Fruit fly (Drosophila melanogaster): ENCODE data around the gene CG11760.

Gene CG11760

DNA sequence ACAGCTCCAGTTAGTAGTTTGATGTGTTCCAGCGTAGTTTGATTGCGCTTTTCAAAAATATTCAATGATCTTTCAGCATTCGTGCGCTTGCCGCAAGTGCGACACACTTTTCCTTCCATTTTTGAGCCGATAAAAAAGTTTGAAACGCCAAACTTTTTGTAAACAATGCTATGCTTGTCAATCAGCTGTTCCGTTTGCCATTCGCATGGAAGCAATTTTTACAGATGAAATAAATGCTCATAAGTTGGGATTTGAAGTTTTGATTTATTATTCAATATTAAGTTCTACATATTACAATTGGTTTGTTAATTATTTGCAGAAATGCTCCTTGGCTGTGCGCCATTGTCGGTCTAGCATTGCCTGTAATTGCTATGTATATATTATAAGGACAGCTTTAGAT, 10.5 kb downstream of the CG11760 start, which contains the start of gene ranshi:
Gene ranshi (minus strand): TSS at position 152 of the 400 bp plus-strand sequence.
- no peak for TF ChIP-seq CG31365 (tag; optimal IDR thresholded peaks at IDR 0.05)
- peak; percentile 11; the same call in 1 of the 3 replicates for TF ChIP-seq row (GFP tag; IDR thresholded peaks at IDR 0.05)
- no peak for TF ChIP-seq unc-4 (GFP tag; IDR thresholded peaks at IDR 0.05; ENCODE audit: partially characterized antibody)
- peak; percentile 28 for TF ChIP-seq Med (GFP tag)
- peak; percentile 15 for TF ChIP-seq pzg (GFP tag; optimal IDR thresholded peaks at IDR 0.05)
- peak in 1 of 2 experiments; percentile 79 for TF ChIP-seq crp (GFP tag; optimal IDR thresholded peaks at IDR 0.05)
- 0 out of 3 replicates have a peak, but pooled peaks have one; percentile 16 for TF ChIP-seq CG34224 (GFP tag; IDR thresholded peaks at IDR 0.05; ENCODE audit: partially characterized antibody)
- TF ChIP-seq ase (GFP tag; IDR thresholded peaks at IDR 0.05) = no peak
- TF ChIP-seq MBD-R2 (GFP tag; IDR thresholded peaks at IDR 0.05) = peak; percentile 77

DNA sequence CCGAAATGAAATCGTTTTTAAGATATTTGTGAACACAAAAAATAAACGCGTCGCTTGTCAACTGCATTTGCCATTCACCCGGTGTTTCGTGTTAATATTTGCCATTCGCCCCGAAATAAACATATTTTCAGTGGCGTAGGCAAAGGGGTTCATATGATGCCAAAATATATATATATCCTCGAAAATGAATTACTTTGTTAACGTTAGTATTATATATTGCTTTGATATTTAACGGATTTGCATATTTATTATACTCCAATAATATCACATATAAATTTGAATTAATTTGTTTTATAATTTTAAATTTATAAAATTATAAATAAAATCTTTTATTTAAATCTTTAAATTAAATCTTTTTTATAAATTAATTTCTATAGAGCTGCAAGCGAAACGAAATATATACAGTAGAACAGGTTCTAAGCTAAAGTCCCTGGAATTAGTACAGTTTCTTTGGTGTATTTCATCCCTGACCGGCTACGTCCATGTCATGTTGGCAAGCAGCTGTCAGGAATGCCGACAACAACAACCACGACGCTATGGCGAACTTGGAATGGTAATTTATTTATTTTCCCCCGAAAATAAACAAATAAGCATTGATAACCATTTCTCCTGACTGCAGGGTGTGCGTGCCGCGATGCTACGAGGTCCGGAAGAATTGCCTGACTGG, 12.7 kb downstream of the CG11760 start, which contains the start of the genes M1BP and CG8202:
Gene M1BP (minus strand): TSS at position 102 of the 667 bp plus-strand sequence.
Gene CG8202 (plus strand): TSS at position 495 of the 667 bp plus-strand sequence.
- peak; percentile 84 for TF ChIP-seq Blimp-1 (GFP tag; optimal IDR thresholded peaks at IDR 0.05)
- TF ChIP-seq seq (GFP tag; IDR thresholded peaks at IDR 0.05) = peak; percentile 65; the same call in 1 of the 2 replicates
- TF ChIP-seq jigr1 (GFP tag; IDR thresholded peaks at IDR 0.05) = 0 out of 3 replicates have a peak, but pooled peaks have one; percentile 42
- TF ChIP-seq CG11560 (tag; IDR thresholded peaks at IDR 0.05) = peak; percentile 64; the same call in 1 of the 3 replicates
- no peak for TF ChIP-seq CG12071 (GFP tag; optimal IDR thresholded peaks at IDR 0.05)
- TF ChIP-seq CG13287 (GFP tag; IDR thresholded peaks at IDR 0.05; ENCODE audit: partially characterized antibody) = no peak
- TF ChIP-seq Side (GFP tag; optimal IDR thresholded peaks at IDR 0.05) = peak; percentile 32
- TF ChIP-seq CG2889 (GFP tag; IDR thresholded peaks at IDR 0.05) = peak; percentile 55; the same call in 1 of the 3 replicates
- TF ChIP-seq zen (tag; optimal IDR thresholded peaks at IDR 0.05) = peak; percentile 83
- peak; percentile 86 for TF ChIP-seq CG4820 (GFP tag; optimal IDR thresholded peaks at IDR 0.05)
- peak; percentile 92 for TF ChIP-seq Ssrp (tag; optimal IDR thresholded peaks at IDR 0.05)
- TF ChIP-seq danr (GFP tag; IDR thresholded peaks at IDR 0.05) = peak; percentile 63
- TF ChIP-seq CG33213 (GFP tag; optimal IDR thresholded peaks at IDR 0.05) = no peak
- TF ChIP-seq Deaf1 (tag; optimal IDR thresholded peaks at IDR 0.05) = no peak
- peak; percentile 91 for TF ChIP-seq BtbVII (GFP tag; optimal IDR thresholded peaks at IDR 0.05)
- TF ChIP-seq CG6689 (GFP tag; IDR thresholded peaks at IDR 0.05) = peak; percentile 84
- peak; percentile 80 for TF ChIP-seq unpg (GFP tag; optimal IDR thresholded peaks at IDR 0.05)
- peak; percentile 97 for TF ChIP-seq CG2678 (tag; optimal IDR thresholded peaks at IDR 0.05)
- no peak for TF ChIP-seq hkb (optimal IDR thresholded peaks at IDR 0.05)
- TF ChIP-seq hkb (GFP tag; IDR thresholded peaks at IDR 0.05) = peak; percentile 77
- peak; percentile 68 for TF ChIP-seq CG17912 (GFP tag; optimal IDR thresholded peaks at IDR 0.05)
- TF ChIP-seq Hr78 (GFP tag; optimal IDR thresholded peaks at IDR 0.05) = no peak
- peak; percentile 91 for TF ChIP-seq CG10267 (tag; optimal IDR thresholded peaks at IDR 0.05)
- TF ChIP-seq Usf (GFP tag; optimal IDR thresholded peaks at IDR 0.05) = peak; percentile 87
- peak; percentile 89 for TF ChIP-seq CG15269 (tag; optimal IDR thresholded peaks at IDR 0.05)
- peak; percentile 96 for TF ChIP-seq CG9727 (GFP tag; optimal IDR thresholded peaks at IDR 0.05)
- peak; percentile 88 for TF ChIP-seq tin (GFP tag; optimal IDR thresholded peaks at IDR 0.05)
- peak; percentile 86 for TF ChIP-seq HHEX (GFP tag; optimal IDR thresholded peaks at IDR 0.05)
- 0 out of 2 replicates have a peak, but pooled peaks have one; percentile 53 for TF ChIP-seq CG32772 (GFP tag; IDR thresholded peaks at IDR 0.05)
- TF ChIP-seq Hr51 (GFP tag; optimal IDR thresholded peaks at IDR 0.05) = peak; percentile 50 to 93
- TF ChIP-seq CG17568 (GFP tag; optimal IDR thresholded peaks at IDR 0.05) = no peak
- TF ChIP-seq cg (GFP tag; optimal IDR thresholded peaks at IDR 0.05) = no peak
- TF ChIP-seq ERR (GFP tag; optimal IDR thresholded peaks at IDR 0.05) = no peak
- 0 out of 2 replicates have a peak, but pooled peaks have one; percentile 3 for TF ChIP-seq CG1024 (GFP tag; IDR thresholded peaks at IDR 0.05)
- peak; percentile 87 for TF ChIP-seq Abd-B (GFP tag; optimal IDR thresholded peaks at IDR 0.05)
- TF ChIP-seq gsb (GFP tag; IDR thresholded peaks at IDR 0.05) = 0 out of 2 replicates have a peak, but pooled peaks have one; percentile 37
- no peak for TF ChIP-seq Bdp1 (GFP tag; optimal IDR thresholded peaks at IDR 0.05)
- TF ChIP-seq Sox102F (GFP tag; optimal IDR thresholded peaks at IDR 0.05) = peak; percentile 91
